Fruit fly (Drosophila melanogaster) whole organism, pupa: ENCODE measurements around the gene loaf.

Experiments
- CG10348 ChIP-seq: fragments of 200-800 bp; sonication (Bioruptor generic); IDR thresholded peaks from 2 replicates; pipeline ENCODE4 v1.3.6; 2022; ENCODE audit warnings: missing biosample characterization, missing genetic modification characterization
- CG12605 ChIP-seq: fragments of 200-800 bp; sonication (Bioruptor generic); IDR thresholded peaks from 2 replicates; pipeline ENCODE4 v1.3.6; 2022; ENCODE audit warnings: missing biosample characterization, missing genetic modification characterization
- CG13204 ChIP-seq: fragments of 200-800 bp; sonication (Bioruptor generic); optimal IDR thresholded peaks from 2 replicates; lab custom pipeline; 2018; ENCODE audit warnings: missing biosample characterization, mild to moderate bottlenecking, missing genetic modification characterization, moderate library complexity
- CG14655 ChIP-seq: fragments of 200-800 bp; sonication (Bioruptor generic); optimal IDR thresholded peaks from 3 replicates; lab custom pipeline; 2017; ENCODE audit warnings: mild to moderate bottlenecking, missing biosample characterization, missing genetic modification reagents, missing genetic modification characterization
- CG15710 ChIP-seq: fragments of 200-800 bp; sonication (Bioruptor generic); optimal IDR thresholded peaks from 2 replicates; lab custom pipeline; 2018; ENCODE audit warnings: missing biosample characterization, mild to moderate bottlenecking, missing genetic modification characterization, moderate library complexity
- CG17806 ChIP-seq: fragments of 200-800 bp; sonication (Bioruptor generic); optimal IDR thresholded peaks from 2 replicates; lab custom pipeline; 2018; ENCODE audit warnings: missing biosample characterization, mild to moderate bottlenecking, missing genetic modification characterization, moderate library complexity
- CG32121 ChIP-seq: fragments of 200-800 bp; sonication (Bioruptor generic); IDR thresholded peaks from 2 replicates; pipeline ENCODE4 v1.3.6; 2022; ENCODE audit warnings: missing biosample characterization, missing genetic modification characterization
- CG34367 ChIP-seq: fragments of 200-800 bp; sonication (Bioruptor generic); optimal IDR thresholded peaks from 2 replicates; lab custom pipeline; 2018; ENCODE audit warnings: missing biosample characterization, mild to moderate bottlenecking, missing genetic modification characterization
- CG4496 ChIP-seq: fragments of 200-800 bp; sonication (Bioruptor generic); IDR thresholded peaks from 3 replicates; pipeline ENCODE4 v1.3.6; 2022; ENCODE audit warnings: missing biosample characterization, missing genetic modification characterization
- CG8159 ChIP-seq: fragments of 200-800 bp; sonication (Bioruptor generic); optimal IDR thresholded peaks from 3 replicates; lab custom pipeline; 2018; ENCODE audit warnings: missing biosample characterization, mild to moderate bottlenecking, missing genetic modification characterization, moderate library complexity
- CG8301 ChIP-seq: fragments of 200-800 bp; sonication (Bioruptor generic); optimal IDR thresholded peaks from 2 replicates; lab custom pipeline; 2018; ENCODE audit warnings: missing biosample characterization, mild to moderate bottlenecking, missing genetic modification characterization
- CG9948 ChIP-seq: fragments of 200-800 bp; sonication (Bioruptor generic); optimal IDR thresholded peaks from 2 replicates; lab custom pipeline; 2018; ENCODE audit warnings: missing biosample characterization, mild to moderate bottlenecking, missing genetic modification characterization, moderate library complexity
- D1 ChIP-seq: fragments of 200-800 bp; sonication (Bioruptor generic); optimal IDR thresholded peaks from 2 replicates; lab custom pipeline; 2018; ENCODE audit warnings: missing biosample characterization, mild to moderate bottlenecking, missing genetic modification characterization, moderate library complexity
- EcR ChIP-seq: fragments of 200-800 bp; sonication (Bioruptor generic); optimal IDR thresholded peaks from 3 replicates; lab custom pipeline; 2019; ENCODE audit warnings: missing biosample characterization, missing genetic modification characterization, mild to moderate bottlenecking, moderate library complexity, missing genetic modification reagents
- Ets98B ChIP-seq: fragments of 200-800 bp; sonication (Bioruptor generic); IDR thresholded peaks from 2 replicates; pipeline ENCODE4 v1.3.6; 2022; ENCODE audit warnings: missing biosample characterization, missing genetic modification characterization
- Pif1A ChIP-seq: fragments of 200-800 bp; sonication (Bioruptor generic); optimal IDR thresholded peaks from 3 replicates; lab custom pipeline; 2016; ENCODE audit warnings: missing biosample characterization, missing genetic modification characterization
- Pif1B ChIP-seq: fragments of 200-800 bp; sonication (Bioruptor generic); optimal IDR thresholded peaks from 3 replicates; lab custom pipeline; 2016; ENCODE audit warnings: missing biosample characterization, missing genetic modification characterization
- Snoo ChIP-seq: fragments of 200-800 bp; sonication (Bioruptor generic); optimal IDR thresholded peaks from 3 replicates; lab custom pipeline; 2017; ENCODE audit warnings: missing biosample characterization, mild to moderate bottlenecking, missing genetic modification characterization, inconsistent platforms
- fd96Ca ChIP-seq: fragments of 200-800 bp; sonication (Bioruptor generic); IDR thresholded peaks from 3 replicates; pipeline ENCODE4 v1.3.6; 2022; ENCODE audit warnings: missing biosample characterization, missing genetic modification characterization
- gl ChIP-seq: fragments of 200-800 bp; sonication (Bioruptor generic); optimal IDR thresholded peaks from 2 replicates; lab custom pipeline; 2018; ENCODE audit warnings: missing biosample characterization, mild to moderate bottlenecking, missing genetic modification characterization
- rn ChIP-seq: fragments of 200-800 bp; sonication (Bioruptor generic); IDR thresholded peaks from 2 replicates; pipeline ENCODE4 v1.3.6; 2022; ENCODE audit warnings: missing biosample characterization, missing genetic modification characterization

loaf gene

DNA sequence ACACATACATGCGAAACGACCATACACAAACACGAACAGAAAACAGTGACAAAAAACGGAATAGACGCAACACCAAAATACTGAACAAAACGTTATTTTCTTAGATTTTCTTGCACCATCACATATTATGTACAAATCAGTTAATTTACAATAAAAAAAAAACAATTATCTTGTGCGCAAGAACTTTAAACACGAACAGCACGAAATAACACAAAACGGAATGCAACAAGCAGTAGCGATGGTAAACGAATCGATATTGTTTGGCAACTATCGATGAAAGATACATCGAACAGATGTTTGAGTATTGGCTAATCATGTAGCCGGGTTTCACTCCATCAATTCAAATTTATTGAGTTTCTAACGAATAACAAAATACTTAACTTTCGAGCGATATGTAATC is 23.8 kb upstream of the loaf start, which contains the start of gene Pi3K68D:
TSS of gene Pi3K68D (minus strand) at position 241 of the 400 bp plus-strand sequence.
- no peak for TF ChIP-seq Snoo (tag; lab: Kevin White, UChicago)
- TF ChIP-seq CG17806: peak; percentile 19

DNA sequence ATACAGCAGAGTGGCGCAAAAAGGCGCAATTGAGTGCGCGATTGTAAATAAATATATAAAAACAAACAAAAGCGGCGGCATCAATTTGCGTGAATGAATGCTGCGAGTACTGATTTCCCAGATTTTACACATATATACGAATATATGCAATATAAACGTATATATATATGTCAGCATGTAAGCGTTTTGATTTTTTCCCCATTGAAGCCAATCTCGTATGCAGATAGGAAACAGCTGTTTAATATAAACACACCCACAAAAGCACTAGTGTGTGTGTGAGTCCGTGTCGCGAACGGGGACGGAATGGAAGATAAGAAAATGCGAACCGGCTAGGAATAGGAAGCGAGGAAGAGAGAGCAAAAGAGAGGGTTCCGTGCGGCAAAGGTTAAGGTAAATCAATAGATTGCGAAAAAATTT is 23.0 kb upstream of the loaf start:
- 0 out of 2 replicates have a peak, but pooled peaks have one; percentile 4 for TF ChIP-seq Ets98B (GFP tag; lab: Robert Waterston, UW)
- no peak for TF ChIP-seq CG14655 (GFP tag; lab: Kevin White, UChicago)

DNA sequence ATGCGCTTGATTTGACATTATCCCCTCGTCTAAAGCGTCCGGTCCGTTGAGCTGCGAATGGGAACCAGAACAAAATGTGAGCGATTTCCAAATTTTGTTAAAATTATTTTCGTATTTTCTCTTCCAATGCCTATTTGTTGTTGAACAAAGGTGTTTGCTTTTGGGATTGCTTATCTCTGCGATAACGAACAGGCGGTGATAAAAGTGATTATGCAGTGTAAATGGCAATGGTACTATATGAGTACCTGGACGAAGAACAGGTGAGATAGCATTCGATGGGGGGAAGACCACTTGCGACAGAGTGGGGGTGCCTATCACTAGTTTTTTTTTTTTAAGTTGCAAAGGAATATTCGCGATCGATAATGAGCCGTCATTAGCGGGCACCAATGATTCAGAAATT is 22.2 kb upstream of the loaf start:
- TF ChIP-seq CG17806: no peak
- TF ChIP-seq CG14655 (GFP tag; lab: Kevin White, UChicago): no peak
- no peak for TF ChIP-seq EcR (GFP tag; lab: Kevin White, UChicago)
- TF ChIP-seq CG32121 (GFP tag; lab: Robert Waterston, UW): no peak
- TF ChIP-seq CG15710 (tag; lab: Kevin White, UChicago): no peak

DNA sequence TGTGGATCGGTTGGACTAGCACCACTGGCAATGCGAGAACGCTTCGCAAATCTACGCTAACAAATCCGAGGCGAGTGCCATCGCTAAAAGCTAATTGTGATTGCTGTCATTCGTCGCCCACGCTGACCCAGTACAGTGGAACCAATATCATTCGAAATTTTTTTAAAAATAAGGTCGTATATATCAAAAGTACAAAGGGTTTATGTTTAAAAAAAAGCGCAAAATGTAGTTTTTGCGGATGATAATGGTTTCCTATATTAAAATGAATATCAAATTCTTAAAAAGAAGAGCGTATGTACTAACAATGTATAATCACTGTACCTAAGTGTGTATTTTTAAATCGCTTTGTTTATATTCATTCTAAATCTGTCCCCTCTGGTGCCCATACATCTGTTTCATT is 19.3 kb upstream of the loaf start:
- TF ChIP-seq CG8159 (tag; lab: Kevin White, UChicago): no peak
- TF ChIP-seq CG9948 (tag; lab: Kevin White, UChicago): no peak
- TF ChIP-seq Snoo (tag; lab: Kevin White, UChicago): no peak
- TF ChIP-seq CG32121 (GFP tag; lab: Robert Waterston, UW): peak; percentile 85
- no peak for TF ChIP-seq Pif1B (GFP tag; lab: Kevin White, UChicago)
- TF ChIP-seq CG13204 (GFP tag; lab: Kevin White, UChicago): no peak
- TF ChIP-seq CG34367: no peak
- no peak for TF ChIP-seq gl
- TF ChIP-seq Pif1A (GFP tag; lab: Kevin White, UChicago): no peak
- TF ChIP-seq CG15710 (tag; lab: Kevin White, UChicago): no peak
- no peak for TF ChIP-seq D1 (tag; lab: Kevin White, UChicago)
- no peak for TF ChIP-seq fd96Ca (GFP tag; lab: Robert Waterston, UW)
- TF ChIP-seq CG10348: no peak
- peak; percentile 48; the same call in 2 of the 3 replicates for TF ChIP-seq CG4496 (GFP tag; lab: Robert Waterston, UW)
- no peak for TF ChIP-seq CG12605 (GFP tag; lab: Robert Waterston, UW)
- no peak for TF ChIP-seq CG14655 (GFP tag; lab: Kevin White, UChicago)
- 0 out of 2 replicates have a peak, but pooled peaks have one; percentile 15 for TF ChIP-seq rn (GFP tag; lab: Robert Waterston, UW)
- no peak for TF ChIP-seq CG8301 (tag; lab: Kevin White, UChicago)
- TF ChIP-seq EcR (GFP tag; lab: Kevin White, UChicago): no peak
- TF ChIP-seq CG17806: no peak
- peak; percentile 49 for TF ChIP-seq Ets98B (GFP tag; lab: Robert Waterston, UW)

DNA sequence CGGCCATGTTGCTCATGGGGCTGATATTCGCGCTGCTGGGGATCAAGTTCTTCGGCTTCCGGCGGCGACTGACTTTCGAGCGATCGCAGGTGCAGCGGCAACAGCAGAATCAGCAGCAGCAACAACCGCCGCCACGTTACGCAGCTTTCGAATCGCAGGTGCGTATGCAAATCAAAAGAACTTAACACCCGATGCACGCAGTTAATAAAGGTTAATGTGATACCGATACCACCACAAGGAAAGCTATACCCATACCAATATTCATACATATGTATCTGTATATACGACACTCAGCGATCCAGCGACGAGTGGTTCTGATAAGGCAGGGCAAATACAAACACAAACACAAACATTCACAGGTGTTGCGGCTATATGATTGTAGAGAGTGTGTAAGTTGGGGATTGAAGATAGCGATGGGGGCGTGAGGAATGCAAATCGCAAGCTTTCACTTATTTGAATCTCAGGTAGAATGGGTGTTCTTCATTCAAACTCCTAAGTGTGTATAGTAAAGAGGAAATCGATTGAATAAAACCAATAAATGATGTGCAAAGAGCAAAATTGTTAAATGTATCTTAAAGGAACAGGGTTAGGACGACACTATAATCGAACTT is 11.5 kb upstream of the loaf start:
- TF ChIP-seq Pif1A (GFP tag; lab: Kevin White, UChicago) (no peak), CG9948 (tag; lab: Kevin White, UChicago) (no peak), fd96Ca (GFP tag; lab: Robert Waterston, UW) (no peak), rn (GFP tag; lab: Robert Waterston, UW) (no peak), CG12605 (GFP tag; lab: Robert Waterston, UW) (no peak), CG14655 (GFP tag; lab: Kevin White, UChicago) (no peak), D1 (tag; lab: Kevin White, UChicago) (no peak), CG15710 (tag; lab: Kevin White, UChicago) (no peak), EcR (GFP tag; lab: Kevin White, UChicago) (peak; percentile 7), CG4496 (GFP tag; lab: Robert Waterston, UW) (0 out of 3 replicates have a peak, but pooled peaks have one; percentile 28), CG17806 (no peak)

DNA sequence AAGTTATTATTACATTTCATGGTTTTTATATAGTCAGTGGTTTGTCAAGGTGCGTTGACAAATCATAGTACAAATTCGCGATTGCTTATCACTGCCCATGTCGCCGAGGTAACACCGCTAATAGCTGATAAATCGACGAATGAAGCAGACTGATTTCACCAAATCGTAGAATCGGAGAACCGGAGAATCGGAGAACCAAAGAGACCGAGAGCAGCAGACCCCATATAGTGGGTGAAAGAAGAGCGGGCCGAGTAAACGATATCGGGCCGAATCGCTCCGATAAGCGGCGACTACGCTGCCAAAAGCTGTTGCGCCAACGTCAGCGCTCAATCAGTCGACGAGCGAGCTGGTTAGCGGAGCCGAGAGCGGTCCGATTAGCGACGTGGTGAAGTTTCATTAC is 10.7 kb upstream of the loaf start, which contains the start of gene CG14131:
TSS of gene CG14131 (plus strand) at position 343 of the 400 bp plus-strand sequence.
- TF ChIP-seq CG8301 (tag; lab: Kevin White, UChicago) (no peak), gl (no peak), CG13204 (GFP tag; lab: Kevin White, UChicago) (no peak), Snoo (tag; lab: Kevin White, UChicago) (no peak), CG32121 (GFP tag; lab: Robert Waterston, UW) (no peak), Pif1A (GFP tag; lab: Kevin White, UChicago) (no peak), CG9948 (tag; lab: Kevin White, UChicago) (no peak), Ets98B (GFP tag; lab: Robert Waterston, UW) (no peak), rn (GFP tag; lab: Robert Waterston, UW) (no peak), fd96Ca (GFP tag; lab: Robert Waterston, UW) (no peak), CG14655 (GFP tag; lab: Kevin White, UChicago) (no peak), CG8159 (tag; lab: Kevin White, UChicago) (no peak), CG10348 (no peak), Pif1B (GFP tag; lab: Kevin White, UChicago) (no peak), D1 (tag; lab: Kevin White, UChicago) (no peak)
